Fruit fly (Drosophila melanogaster): Measurements from ENCODE around the gene Top1.

Gene Top1

dm6 chrX:15298298-15299069, 20.8 kb upstream of the Top1 start (continued):
- peak; percentile 77 for TF ChIP-seq CG2116 (GFP tag; optimal IDR thresholded peaks at IDR 0.05)
- peak; percentile 99 for TF ChIP-seq Hmr (GFP tag; optimal IDR thresholded peaks at IDR 0.05)
- TF ChIP-seq CG4820 (GFP tag; optimal IDR thresholded peaks at IDR 0.05) = peak; percentile 95
- TF ChIP-seq pita (GFP tag; optimal IDR thresholded peaks at IDR 0.05) = no peak
- TF ChIP-seq Hmx (GFP tag; optimal IDR thresholded peaks at IDR 0.05) = peak; percentile 65
- peak; percentile 90 for TF ChIP-seq GATAe (GFP tag; conservative IDR thresholded peaks at IDR 0.05)
- peak; percentile 52 for TF ChIP-seq emc (GFP tag; optimal IDR thresholded peaks at IDR 0.05)
- TF ChIP-seq bsh (GFP tag; optimal IDR thresholded peaks at IDR 0.05) = peak; percentile 75 to 97
- peak; percentile 99 for TF ChIP-seq Oli (tag; optimal IDR thresholded peaks at IDR 0.05)
- peak; percentile 92 for TF ChIP-seq C15 (GFP tag; IDR thresholded peaks at IDR 0.05)
- peak; percentile 98 for TF ChIP-seq CG14014 (GFP tag; IDR thresholded peaks at IDR 0.05)
- TF ChIP-seq CG6272 (GFP tag; IDR thresholded peaks at IDR 0.05) = peak; percentile 95
- TF ChIP-seq Sox100B (GFP tag; optimal IDR thresholded peaks at IDR 0.05) = peak; percentile 99
- TF ChIP-seq Jarid2 (GFP tag; optimal IDR thresholded peaks at IDR 0.05) = peak; percentile 88
- peak; percentile 98 for TF ChIP-seq caup (GFP tag; optimal IDR thresholded peaks at IDR 0.05; ENCODE audit: severe bottlenecking)
- TF ChIP-seq MTF-1 (GFP tag; optimal IDR thresholded peaks at IDR 0.05; ENCODE audit: borderline replicate concordance) = peak; percentile 83
- TF ChIP-seq dpn (GFP tag; optimal IDR thresholded peaks at IDR 0.05) = peak; percentile 80 to 96
- peak; percentile 98 for TF ChIP-seq phol (tag; optimal IDR thresholded peaks at IDR 0.05)
- no peak for TF ChIP-seq pan (optimal IDR thresholded peaks at IDR 0.05)
- TF ChIP-seq pan (GFP tag; optimal IDR thresholded peaks at IDR 0.05 in 1 of 2, IDR thresholded peaks at IDR 0.05 in 1 of 2) = peak in 1 of 2 experiments; percentile 97
- TF ChIP-seq CG34376 (GFP tag; optimal IDR thresholded peaks at IDR 0.05) = peak; percentile 98
- TF ChIP-seq CG6813 (GFP tag; optimal IDR thresholded peaks at IDR 0.05) = peak; percentile 96
- peak; percentile 79 for TF ChIP-seq CG17186 (GFP tag; optimal IDR thresholded peaks at IDR 0.05)
- peak; percentile 31 for TF ChIP-seq aop (GFP tag; IDR thresholded peaks at IDR 0.05)
- peak; percentile 94 for TF ChIP-seq Vsx1 (GFP tag; optimal IDR thresholded peaks at IDR 0.05)
- TF ChIP-seq h (optimal IDR thresholded peaks at IDR 0.05) = no peak
- peak; percentile 80 for TF ChIP-seq CG7928 (GFP tag; optimal IDR thresholded peaks at IDR 0.05)
- peak; percentile 89 for TF ChIP-seq CG5245 (GFP tag; optimal IDR thresholded peaks at IDR 0.05)
- peak; percentile 93 for TF ChIP-seq zfh1 (GFP tag; IDR thresholded peaks at IDR 0.05)
- TF ChIP-seq HmgD (GFP tag; optimal IDR thresholded peaks at IDR 0.05) = no peak
- peak; percentile 92 for TF ChIP-seq CG2889 (GFP tag; IDR thresholded peaks at IDR 0.05)
- peak; percentile 97 for TF ChIP-seq vvl (GFP tag; IDR thresholded peaks at IDR 0.05)
- TF ChIP-seq nerfin-1 (tag; optimal IDR thresholded peaks at IDR 0.05) = peak; percentile 95
- TF ChIP-seq gsb-n (tag; optimal IDR thresholded peaks at IDR 0.05) = peak; percentile 94
- TF ChIP-seq salm (tag; optimal IDR thresholded peaks at IDR 0.05) = peak; percentile 96
- peak; percentile 52 for TF ChIP-seq CG33213 (GFP tag; optimal IDR thresholded peaks at IDR 0.05)
- peak; percentile 81 for TF ChIP-seq CG11696 (GFP tag; IDR thresholded peaks at IDR 0.05)
- TF ChIP-seq CG8944 (GFP tag; optimal IDR thresholded peaks at IDR 0.05) = peak; percentile 59
- peak; percentile 95 for TF ChIP-seq Oaz (GFP tag; IDR thresholded peaks at IDR 0.05)
- TF ChIP-seq sug (tag; optimal IDR thresholded peaks at IDR 0.05) = peak; percentile 99
- TF ChIP-seq CG8281 (tag; optimal IDR thresholded peaks at IDR 0.05) = peak; percentile 90
- TF ChIP-seq dati (GFP tag; IDR thresholded peaks at IDR 0.05) = peak; percentile 85
- TF ChIP-seq CG17612 (GFP tag; IDR thresholded peaks at IDR 0.05) = peak; percentile 84
- peak; percentile 65 for TF ChIP-seq CG1603 (tag; optimal IDR thresholded peaks at IDR 0.05)
- peak; percentile 91 for TF ChIP-seq zen (tag; optimal IDR thresholded peaks at IDR 0.05)
- TF ChIP-seq CG2678 (tag; optimal IDR thresholded peaks at IDR 0.05) = peak; percentile 99
- peak; percentile 97 for TF ChIP-seq CG9932 (GFP tag; IDR thresholded peaks at IDR 0.05)
- peak; percentile 30 for TF ChIP-seq lbe (GFP tag; optimal IDR thresholded peaks at IDR 0.05)
- TF ChIP-seq ewg (GFP tag; optimal IDR thresholded peaks at IDR 0.05) = peak; percentile 95
